Worm (Caenorhabditis elegans) whole organism, L2 larva: ENCODE data around the gene dli-1.

Experiments used
- blmp-1 ChIP-seq: sonication (generic microtip); optimal IDR thresholded peaks from 2 replicates; lab custom pipeline; 2017; ENCODE audit warnings: missing genetic modification characterization, mild to moderate bottlenecking, missing compliant biosample characterization, antibody characterized with exemption, moderate library complexity; ENCODE audit not compliant: insufficient read depth
- lin-11 ChIP-seq: fragments of 150-350 bp; sonication (generic microtip); optimal IDR thresholded peaks from 2 replicates; lab custom pipeline; 2014; ENCODE audit warnings: missing biosample characterization, missing genetic modification characterization, inconsistent platforms, mixed read lengths
- lin-39 ChIP-seq: fragments of 150-350 bp; optimal IDR thresholded peaks from 2 replicates; lab custom pipeline; 2014; ENCODE audit warnings: missing biosample characterization, missing genetic modification reagents, missing genetic modification characterization
- skn-1 ChIP-seq: sonication (generic microtip); optimal IDR thresholded peaks from 2 replicates; lab custom pipeline; 2017; ENCODE audit warnings: missing biosample characterization, missing genetic modification characterization

ce11 chrIV:13096778-13097177 lies 1.8 kb downstream of the dli-1 start:
- TF ChIP-seq lin-39 (tag; lab: Kevin White, UChicago) (no peak), skn-1 (tag; lab: Kevin White, UChicago) (no peak), lin-11 (tag; lab: Kevin White, UChicago) (no peak), blmp-1 (tag; lab: Kevin White, UChicago) (no peak)
